Fruit fly (Drosophila melanogaster): ENCODE measurements around the gene CG9555.

dm6 chr2L:8989037-8989591 lies 2.4 kb upstream of the CG9555 start, which contains the start of gene rost:
- TF ChIP-seq psq (GFP tag; optimal IDR thresholded peaks at IDR 0.05) (no peak), CG7786 (GFP tag; optimal IDR thresholded peaks at IDR 0.05) (no peak), CG31224 (GFP tag; IDR thresholded peaks at IDR 0.05) (no peak), CG6272 (GFP tag; IDR thresholded peaks at IDR 0.05) (no peak), Atf-2 (GFP tag; optimal IDR thresholded peaks at IDR 0.05) (no peak)

All from whole organism, embryonic.